Fruit fly (Drosophila melanogaster) whole organism, embryonic: ENCODE data around the gene PhKgamma.

Source experiments
- Abd-B ChIP-seq: fragments of 200-800 bp; sonication (Bioruptor generic); optimal IDR thresholded peaks from 2 replicates; lab custom pipeline; 2018; ENCODE audit warnings: missing biosample characterization, mild to moderate bottlenecking, missing genetic modification characterization, moderate library complexity
- Bdp1 ChIP-seq: fragments of 200-800 bp; sonication (Bioruptor generic); optimal IDR thresholded peaks from 3 replicates; lab custom pipeline; 2016; ENCODE audit warnings: missing biosample characterization, missing genetic modification characterization
- Bteb2 ChIP-seq: fragments of 200-800 bp; sonication (Bioruptor generic); optimal IDR thresholded peaks from 2 replicates; lab custom pipeline; 2016; ENCODE audit warnings: missing biosample characterization, missing genetic modification characterization
- CG10209 ChIP-seq: fragments of 200-800 bp; sonication (Bioruptor generic); optimal IDR thresholded peaks from 3 replicates; lab custom pipeline; 2017; ENCODE audit warnings: missing biosample characterization, mild to moderate bottlenecking, missing genetic modification characterization, missing genetic modification reagents
- CG12236 ChIP-seq: fragments of 200-800 bp; sonication (Bioruptor generic); optimal IDR thresholded peaks from 2 replicates; lab custom pipeline; 2016; ENCODE audit warnings: missing biosample characterization, missing genetic modification characterization
- CG17186 ChIP-seq: fragments of 200-800 bp; sonication (Bioruptor generic); optimal IDR thresholded peaks from 3 replicates; lab custom pipeline; 2017; ENCODE audit warnings: missing biosample characterization, missing genetic modification reagents, missing genetic modification characterization
- CG2116 ChIP-seq: fragments of 200-800 bp; sonication (Bioruptor generic); optimal IDR thresholded peaks from 3 replicates; lab custom pipeline; 2018; ENCODE audit warnings: missing biosample characterization, mild to moderate bottlenecking, missing genetic modification characterization
- CG2678 ChIP-seq: fragments of 200-800 bp; sonication (Bioruptor generic); optimal IDR thresholded peaks from 3 replicates; lab custom pipeline; 2019; ENCODE audit warnings: missing biosample characterization, mild to moderate bottlenecking, missing genetic modification characterization, moderate library complexity
- CG2712 ChIP-seq: fragments of 200-800 bp; optimal IDR thresholded peaks from 3 replicates; lab custom pipeline; 2019; ENCODE audit warnings: missing biosample characterization, mild to moderate bottlenecking, missing genetic modification characterization, moderate library complexity
- CG32772 ChIP-seq: fragments of 200-800 bp; sonication (Bioruptor generic); IDR thresholded peaks from 2 replicates; pipeline ENCODE4 v1.3.6; 2022; ENCODE audit warnings: missing biosample characterization, missing genetic modification characterization
- CG4617 ChIP-seq: fragments of 200-800 bp; sonication (Bioruptor generic); optimal IDR thresholded peaks from 3 replicates; lab custom pipeline; 2016; ENCODE audit warnings: missing biosample characterization, missing genetic modification characterization, borderline replicate concordance
- CG6272 ChIP-seq: fragments of 200-800 bp; sonication (Bioruptor generic); IDR thresholded peaks from 2 replicates; pipeline ENCODE4 v1.3.6; 2022; ENCODE audit warnings: missing biosample characterization, missing genetic modification characterization
- CG6683 ChIP-seq: fragments of 200-800 bp; sonication (Bioruptor generic); optimal IDR thresholded peaks from 2 replicates; lab custom pipeline; 2017; ENCODE audit warnings: missing biosample characterization, mild to moderate bottlenecking, missing genetic modification characterization, missing genetic modification reagents
- CG7745 ChIP-seq: fragments of 200-800 bp; sonication (Bioruptor generic); optimal IDR thresholded peaks from 2 replicates; lab custom pipeline; 2018; ENCODE audit warnings: missing biosample characterization, mild to moderate bottlenecking, missing genetic modification characterization, moderate library complexity
- CG7987 ChIP-seq: fragments of 200-800 bp; sonication (Bioruptor generic); optimal IDR thresholded peaks from 2 replicates; lab custom pipeline; 2018; ENCODE audit warnings: missing biosample characterization, mild to moderate bottlenecking, missing genetic modification characterization, moderate library complexity
- CG8089 ChIP-seq: fragments of 200-800 bp; sonication (Bioruptor generic); optimal IDR thresholded peaks from 3 replicates; lab custom pipeline; 2016; ENCODE audit warnings: missing biosample characterization, missing genetic modification characterization
- CG8765 ChIP-seq: fragments of 200-800 bp; sonication (Bioruptor generic); IDR thresholded peaks from 2 replicates; pipeline ENCODE4 v1.3.6; 2022; ENCODE audit warnings: missing biosample characterization, missing genetic modification characterization
- Dfd ChIP-seq, 2 experiments: fragments of >200 bp; optimal IDR thresholded peaks; 2 replicates each; lab custom pipeline; 2017; ENCODE audit warnings: missing biosample characterization in 2 of 2, missing genetic modification characterization in 2 of 2
- ERR ChIP-seq: fragments of 200-800 bp; sonication (Bioruptor generic); optimal IDR thresholded peaks from 2 replicates; lab custom pipeline; 2016; ENCODE audit warnings: missing biosample characterization, missing genetic modification characterization
- Gsc ChIP-seq: fragments of 200-800 bp; sonication (Bioruptor generic); IDR thresholded peaks from 2 replicates; pipeline ENCODE4 v1.3.6; 2022; ENCODE audit warnings: missing biosample characterization, missing genetic modification characterization
- Hsf ChIP-seq: fragments of 200-800 bp; sonication (Bioruptor generic); optimal IDR thresholded peaks from 3 replicates; lab custom pipeline; 2016; ENCODE audit warnings: missing biosample characterization, missing genetic modification characterization
- MESR4 ChIP-seq: fragments of 200-800 bp; sonication (Bioruptor generic); optimal IDR thresholded peaks from 2 replicates; lab custom pipeline; 2018; ENCODE audit warnings: missing biosample characterization, mild to moderate bottlenecking, missing genetic modification characterization, moderate library complexity
- Nf-YB ChIP-seq: fragments of 200-800 bp; sonication (Bioruptor generic); optimal IDR thresholded peaks from 3 replicates; lab custom pipeline; 2019; ENCODE audit warnings: missing biosample characterization, mild to moderate bottlenecking, missing genetic modification characterization, moderate library complexity
- Sry-δ ChIP-seq: fragments of 200-800 bp; sonication (Bioruptor generic); optimal IDR thresholded peaks from 2 replicates; lab custom pipeline; 2016; ENCODE audit warnings: missing biosample characterization, missing genetic modification characterization
- Taf1 ChIP-seq: fragments of 200-800 bp; sonication (Bioruptor generic); IDR thresholded peaks from 2 replicates; pipeline ENCODE4 v1.3.6; 2022; ENCODE audit warnings: missing biosample characterization, missing genetic modification characterization
- Xrp1 ChIP-seq: fragments of 200-800 bp; sonication (Bioruptor generic); IDR thresholded peaks from 2 replicates; pipeline ENCODE4 v1.3.6; 2022; ENCODE audit warnings: missing biosample characterization, missing genetic modification characterization
- ac ChIP-seq: fragments of 200-800 bp; sonication (Bioruptor generic); optimal IDR thresholded peaks from 3 replicates; lab custom pipeline; 2017; ENCODE audit warnings: missing biosample characterization, mild to moderate bottlenecking, missing genetic modification characterization
- ash1 ChIP-seq: fragments of 200-800 bp; sonication (Bioruptor generic); optimal IDR thresholded peaks from 2 replicates; lab custom pipeline; 2018; ENCODE audit warnings: missing biosample characterization, mild to moderate bottlenecking, missing genetic modification characterization
- dimm ChIP-seq: fragments of 200-800 bp; sonication (Bioruptor generic); IDR thresholded peaks from 2 replicates; pipeline ENCODE4 v1.3.6; 2022; ENCODE audit warnings: missing biosample characterization, missing genetic modification characterization
- dpn ChIP-seq, 2 experiments: fragments of 200-800 bp; sonication (Bioruptor generic); optimal IDR thresholded peaks; 3 replicates each; lab custom pipeline; 2016; ENCODE audit warnings: missing biosample characterization in 2 of 2, missing genetic modification characterization in 2 of 2
- exex ChIP-seq: fragments of 200-800 bp; sonication (Bioruptor generic); optimal IDR thresholded peaks from 4 replicates; lab custom pipeline; 2018; ENCODE audit warnings: missing biosample characterization, mild to moderate bottlenecking, missing genetic modification characterization, moderate library complexity
- fd96Cb ChIP-seq: fragments of 200-800 bp; sonication (Bioruptor generic); optimal IDR thresholded peaks from 2 replicates; lab custom pipeline; 2018; ENCODE audit warnings: missing biosample characterization, mild to moderate bottlenecking, missing genetic modification characterization, moderate library complexity
- gcm ChIP-seq: fragments of 200-800 bp; sonication (Bioruptor generic); optimal IDR thresholded peaks from 2 replicates; lab custom pipeline; 2019; ENCODE audit warnings: missing biosample characterization, mild to moderate bottlenecking, missing genetic modification characterization, moderate library complexity
- gcm2 ChIP-seq: fragments of 200-800 bp; sonication (Bioruptor generic); optimal IDR thresholded peaks from 2 replicates; lab custom pipeline; 2016; ENCODE audit warnings: missing biosample characterization, missing genetic modification characterization
- gsb ChIP-seq: fragments of 200-800 bp; sonication (Bioruptor generic); IDR thresholded peaks from 2 replicates; pipeline ENCODE4 v1.3.6; 2022; ENCODE audit warnings: missing biosample characterization, missing genetic modification characterization
- hb ChIP-seq: fragments of 200-800 bp; sonication (Bioruptor generic); IDR thresholded peaks from 3 replicates; pipeline ENCODE4 v1.3.6; 2022; ENCODE audit warnings: missing biosample characterization, missing genetic modification characterization; ENCODE audit not compliant: partially characterized antibody
- kah ChIP-seq: fragments of 200-800 bp; sonication (Bioruptor generic); optimal IDR thresholded peaks from 2 replicates; lab custom pipeline; 2018; ENCODE audit warnings: missing biosample characterization, mild to moderate bottlenecking, missing genetic modification characterization
- kni ChIP-seq: fragments of 200-800 bp; sonication (Bioruptor generic); optimal IDR thresholded peaks from 3 replicates; lab custom pipeline; 2017; ENCODE audit warnings: mild to moderate bottlenecking, missing biosample characterization, missing genetic modification reagents, missing genetic modification characterization
- lilli ChIP-seq: fragments of 200-800 bp; sonication (Bioruptor generic); optimal IDR thresholded peaks from 3 replicates; lab custom pipeline; 2016; ENCODE audit warnings: missing biosample characterization, missing genetic modification characterization
- maf-S ChIP-seq: fragments of 200-800 bp; sonication (Bioruptor generic); optimal IDR thresholded peaks from 2 replicates; lab custom pipeline; 2016; ENCODE audit warnings: missing biosample characterization, missing genetic modification characterization
- nau ChIP-seq: fragments of 200-800 bp; sonication (Bioruptor generic); optimal IDR thresholded peaks from 3 replicates; lab custom pipeline; 2017; ENCODE audit warnings: missing biosample characterization, mild to moderate bottlenecking, missing genetic modification characterization, missing genetic modification reagents
- odd ChIP-seq: fragments of 200-800 bp; sonication (Bioruptor generic); optimal IDR thresholded peaks from 2 replicates; lab custom pipeline; 2017; ENCODE audit warnings: missing biosample characterization, mild to moderate bottlenecking, missing genetic modification characterization
- onecut ChIP-seq: fragments of 200-800 bp; sonication (Bioruptor generic); IDR thresholded peaks from 2 replicates; pipeline ENCODE4 v1.3.6; 2022; ENCODE audit warnings: missing biosample characterization, missing genetic modification characterization
- scrt ChIP-seq: fragments of 200-800 bp; sonication (Bioruptor generic); optimal IDR thresholded peaks from 2 replicates; lab custom pipeline; 2018; ENCODE audit warnings: missing biosample characterization, mild to moderate bottlenecking, missing genetic modification characterization, moderate library complexity
- sim ChIP-seq: fragments of 200-800 bp; sonication (Bioruptor generic); IDR thresholded peaks from 2 replicates; pipeline ENCODE4 v1.3.6; 2022; ENCODE audit warnings: missing biosample characterization, missing genetic modification characterization
- slou ChIP-seq: fragments of 200-800 bp; sonication (Bioruptor generic); optimal IDR thresholded peaks from 3 replicates; lab custom pipeline; 2016; ENCODE audit warnings: missing biosample characterization, missing genetic modification characterization
- tll ChIP-seq, 2 experiments: fragments of 200-800 bp in 1 of 2; fragments of >200 bp in 1 of 2; sonication (Bioruptor generic) in 1 of 2; optimal IDR thresholded peaks; 2 replicates each; lab custom pipeline; 2017 to 2019; ENCODE audit warnings: missing biosample characterization in 2 of 2, missing genetic modification characterization in 2 of 2, mild to moderate bottlenecking in 1 of 2, moderate library complexity in 1 of 2
- usp ChIP-seq: fragments of >200 bp; optimal IDR thresholded peaks from 2 replicates; lab custom pipeline; 2017; ENCODE audit warnings: missing biosample characterization, missing genetic modification characterization
- zfh1 ChIP-seq: fragments of 200-800 bp; sonication (Bioruptor generic); IDR thresholded peaks from 3 replicates; pipeline ENCODE4 v1.3.6; 2022; ENCODE audit warnings: missing biosample characterization, missing genetic modification characterization

Gene PhKgamma

dm6 chrX:11709799-11710720, 15.1 kb downstream of the PhKgamma start, which contains the start of gene FucT6 (continued):
- no peak for TF ChIP-seq sim (GFP tag; lab: Robert Waterston, UW)
- TF ChIP-seq dimm (GFP tag; lab: Robert Waterston, UW), result no peak
- no peak for TF ChIP-seq fd96Cb (tag; lab: Kevin White, UChicago)
- TF ChIP-seq CG6683 (GFP tag; lab: Kevin White, UChicago), result peak; percentile 21
- TF ChIP-seq CG7745 (tag; lab: Kevin White, UChicago), result no peak
- TF ChIP-seq CG2712 (tag; lab: Kevin White, UChicago), result peak; percentile 2
- no peak for TF ChIP-seq ac (GFP tag; lab: Kevin White, UChicago)
- TF ChIP-seq CG12236 (GFP tag; lab: Kevin White, UChicago), result no peak
- TF ChIP-seq gcm (GFP tag; lab: Kevin White, UChicago), result peak; percentile 61
- TF ChIP-seq Taf1 (GFP tag; lab: Robert Waterston, UW), result no peak
- no peak for TF ChIP-seq ash1
- TF ChIP-seq CG6272 (GFP tag; lab: Robert Waterston, UW), result no peak
- no peak for TF ChIP-seq scrt (GFP tag; lab: Kevin White, UChicago)
- TF ChIP-seq kni (GFP tag; lab: Kevin White, UChicago), result no peak
- no peak for TF ChIP-seq nau (GFP tag; lab: Kevin White, UChicago)
- no peak for TF ChIP-seq maf-S (GFP tag; lab: Kevin White, UChicago)
- TF ChIP-seq CG17186 (GFP tag; lab: Kevin White, UChicago), result peak; percentile 18
- no peak for TF ChIP-seq dpn (GFP tag; optimal IDR thresholded peaks at IDR 0.05; lab: Kevin White, UChicago)
- peak; percentile 83 for TF ChIP-seq hb (GFP tag; lab: Robert Waterston, UW)
- peak; percentile 20 for TF ChIP-seq odd (GFP tag; lab: Kevin White, UChicago)
- no peak for TF ChIP-seq CG7987
- no peak for TF ChIP-seq Abd-B (GFP tag; lab: Kevin White, UChicago)
- no peak for TF ChIP-seq CG32772
- peak; percentile 79 for TF ChIP-seq CG4617 (GFP tag; lab: Kevin White, UChicago)
- peak; percentile 78 for TF ChIP-seq MESR4 (GFP tag; lab: Kevin White, UChicago)
- no peak for TF ChIP-seq onecut (GFP tag; lab: Robert Waterston, UW)
- TF ChIP-seq slou, result no peak
- no peak for TF ChIP-seq Gsc (GFP tag; lab: Robert Waterston, UW)
- no peak for TF ChIP-seq gsb (GFP tag; lab: Robert Waterston, UW)
- no peak for TF ChIP-seq ERR (GFP tag; lab: Kevin White, UChicago)
- no peak for TF ChIP-seq Bteb2 (GFP tag; lab: Kevin White, UChicago)
- no peak for TF ChIP-seq Bdp1 (GFP tag; lab: Kevin White, UChicago)
- no peak for TF ChIP-seq Hsf (GFP tag; lab: Kevin White, UChicago)
- no peak for TF ChIP-seq Xrp1 (GFP tag; lab: Robert Waterston, UW)
- no peak for TF ChIP-seq Dfd (GFP tag; optimal IDR thresholded peaks at IDR 0.05; lab: Kevin White, UChicago)
- TF ChIP-seq kah, result no peak
- no peak for TF ChIP-seq gcm2 (GFP tag; lab: Kevin White, UChicago)
- no peak for TF ChIP-seq CG8089 (GFP tag; lab: Kevin White, UChicago)
- no peak for TF ChIP-seq tll (GFP tag; optimal IDR thresholded peaks at IDR 0.05; lab: Kevin White, UChicago)
- no peak for TF ChIP-seq exex (tag; lab: Kevin White, UChicago)
- TF ChIP-seq CG2678, result no peak
- peak; percentile 6 for TF ChIP-seq CG10209 (GFP tag; lab: Kevin White, UChicago)
- no peak for TF ChIP-seq lilli (GFP tag; lab: Kevin White, UChicago)
- no peak for TF ChIP-seq usp (GFP tag; lab: Kevin White, UChicago)
- TF ChIP-seq Sry-δ (GFP tag; lab: Kevin White, UChicago), result peak; percentile 95
- TF ChIP-seq CG8765, result no peak
- no peak for TF ChIP-seq zfh1
- peak; percentile 86 for TF ChIP-seq CG2116 (GFP tag; lab: Kevin White, UChicago)
- no peak for TF ChIP-seq Nf-YB
